Worm (Caenorhabditis elegans): ENCODE results near the gene tsp-17.

ce11 chrX:3727274-3727673, 46.3 kb downstream of the tsp-17 start, which contains the start of gene nlp-1:
- TF ChIP-seq egl-5 (tag; optimal IDR thresholded peaks at IDR 0.05) (no peak), nhr-237 (tag; optimal IDR thresholded peaks at IDR 0.05) (no peak), ztf-4 (tag; optimal IDR thresholded peaks at IDR 0.05) (no peak), nhr-76 (tag; optimal IDR thresholded peaks at IDR 0.05) (no peak), ceh-9 (tag; optimal IDR thresholded peaks at IDR 0.05) (no peak), jun-1 (tag; optimal IDR thresholded peaks at IDR 0.05) (no peak), elt-3 (tag; optimal IDR thresholded peaks at IDR 0.05) (no peak), nhr-25 (tag; optimal IDR thresholded peaks at IDR 0.05) (no peak), tbx-2 (tag; optimal IDR thresholded peaks at IDR 0.05) (no peak), egl-27 (tag; optimal IDR thresholded peaks at IDR 0.05) (no peak), sea-2 (GFP tag; optimal IDR thresholded peaks at IDR 0.05) (no peak)
